Worm (Caenorhabditis elegans): Measurements from ENCODE around the gene ech-4.

ech-4 gene

ce11 chrII:10808708-10809343, 12.0 kb upstream of the ech-4 start, which contains the start of gene R06F6.14:
Gene R06F6.14 (plus strand): TSS chrII:10809293.
- TF ChIP-seq W03F9.2 (tag; optimal IDR thresholded peaks at IDR 0.05) = no peak
- TF ChIP-seq dao-5 (tag; optimal IDR thresholded peaks at IDR 0.05) = no peak
- no peak for TF ChIP-seq him-1 (tag; optimal IDR thresholded peaks at IDR 0.05)

DNA sequence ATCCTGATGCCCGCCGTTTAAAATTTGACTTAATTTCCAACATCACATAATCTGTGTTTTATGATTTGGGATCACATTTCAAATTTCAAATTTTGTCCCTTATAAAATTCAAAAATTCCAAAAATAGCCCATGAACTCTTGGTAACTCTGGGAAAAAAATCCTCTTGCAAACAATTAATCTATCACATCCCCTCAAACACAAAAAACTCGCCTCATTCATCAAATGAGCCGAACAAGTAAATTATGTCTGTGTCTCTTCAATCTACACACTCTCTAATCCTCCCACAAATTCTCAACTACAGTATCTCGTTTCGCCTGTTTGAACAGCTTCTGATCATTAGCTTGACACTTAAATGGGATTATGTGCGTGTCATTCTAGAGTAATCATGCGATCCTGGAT, 10.1 kb upstream of the ech-4 start, which contains the start of gene msrp-7:
TSS of gene msrp-7 (plus strand) at position 301 of the 400 bp plus-strand sequence.
- TF ChIP-seq W03F9.2 (tag; optimal IDR thresholded peaks at IDR 0.05) (no peak), him-1 (tag; optimal IDR thresholded peaks at IDR 0.05) (no peak), dao-5 (tag; optimal IDR thresholded peaks at IDR 0.05) (no peak)

DNA sequence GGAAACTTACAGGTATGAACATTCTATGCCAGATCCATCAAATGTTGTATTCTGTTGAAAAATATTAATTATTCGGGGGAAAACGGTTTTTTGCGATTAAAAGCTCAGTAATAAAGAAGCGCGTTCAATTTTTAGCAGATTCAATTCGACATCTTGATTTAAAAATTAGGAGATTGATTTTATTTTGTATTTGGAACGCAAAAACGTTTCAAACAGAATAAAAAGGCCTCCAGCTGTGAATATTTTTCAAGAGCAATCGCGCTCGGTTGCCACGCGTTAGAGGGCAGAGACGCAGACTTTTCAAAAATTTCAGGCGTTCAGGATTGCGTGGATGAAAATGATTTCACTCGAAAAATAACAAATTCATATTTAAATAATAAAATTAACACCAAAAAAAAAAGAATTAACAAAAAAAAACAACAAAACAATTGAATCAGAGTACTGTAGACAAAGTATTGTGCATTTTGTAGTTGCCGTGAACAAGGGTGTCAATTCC, 855 bp upstream of the ech-4 start, which contains the start of gene R06F6.8:
TSS of gene R06F6.8 (minus strand) at position 51 of the 496 bp plus-strand sequence.
- TF ChIP-seq him-1 (tag; optimal IDR thresholded peaks at IDR 0.05) (no peak), dao-5 (tag; optimal IDR thresholded peaks at IDR 0.05) (no peak), W03F9.2 (tag; optimal IDR thresholded peaks at IDR 0.05) (no peak)

- TF ChIP-seq W03F9.2 (tag; optimal IDR thresholded peaks at IDR 0.05) = peak; percentile 73
- no peak for TF ChIP-seq dao-5 (tag; optimal IDR thresholded peaks at IDR 0.05)
These were observed 3.2 kb downstream of the ech-4 start, which contains the start of the genes R06F6.12 and mix-1 for ce11 chrII:10824046-10824445. Gene R06F6.12 (minus strand): TSS chrII:10824081. Gene mix-1 (plus strand): TSS chrII:10824246.

DNA sequence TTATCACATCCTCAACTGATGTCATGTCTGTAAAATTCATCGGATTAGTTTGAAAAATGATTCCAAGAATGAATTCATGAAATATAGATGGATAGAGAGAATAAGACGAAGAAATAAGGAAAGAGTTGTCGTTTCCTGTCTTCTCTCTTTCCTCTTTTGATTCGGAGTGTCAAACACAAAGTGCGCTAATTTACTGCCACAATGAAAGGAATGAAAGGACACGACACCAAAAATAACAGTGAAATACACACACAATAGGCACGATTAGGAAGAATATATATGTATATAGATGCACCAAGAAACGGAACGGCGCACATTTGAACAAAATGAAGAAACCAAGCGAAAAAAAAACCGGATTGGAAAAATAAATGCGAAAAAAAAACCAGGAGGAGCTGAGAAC, 8.2 kb downstream of the ech-4 start, which contains the start of gene VM106R.1:
TSS of gene VM106R.1 (minus strand) at position 101 of the 400 bp plus-strand sequence.
- TF ChIP-seq dao-5 (tag; optimal IDR thresholded peaks at IDR 0.05) (no peak), W03F9.2 (tag; optimal IDR thresholded peaks at IDR 0.05) (no peak), him-1 (tag; optimal IDR thresholded peaks at IDR 0.05) (no peak)

ce11 chrII:10829572-10829971, 8.7 kb downstream of the ech-4 start:
- no peak for TF ChIP-seq him-1 (tag; optimal IDR thresholded peaks at IDR 0.05)
- no peak for TF ChIP-seq W03F9.2 (tag; optimal IDR thresholded peaks at IDR 0.05)
- TF ChIP-seq dao-5 (tag; optimal IDR thresholded peaks at IDR 0.05) = no peak

DNA sequence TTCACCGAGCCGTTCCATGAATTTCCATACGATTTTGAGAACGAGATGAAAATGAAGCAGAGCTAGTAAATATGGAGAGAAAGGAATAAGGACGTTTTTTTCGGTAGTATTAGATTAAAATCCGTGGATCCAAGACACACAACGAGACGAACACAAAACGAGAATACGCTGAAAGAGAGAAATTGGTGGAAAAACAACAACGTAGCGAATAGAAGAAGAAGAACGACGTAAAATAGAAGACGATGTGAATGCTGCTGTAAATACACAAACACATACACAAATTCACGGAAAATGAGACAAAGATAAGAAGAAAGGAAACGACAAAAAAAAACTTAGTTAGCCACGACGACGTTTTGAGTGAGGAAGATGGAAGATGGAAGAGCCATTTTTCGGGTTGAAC, 13.9 kb downstream of the ech-4 start:
- TF ChIP-seq dao-5 (tag; optimal IDR thresholded peaks at IDR 0.05) (no peak), him-1 (tag; optimal IDR thresholded peaks at IDR 0.05) (no peak)

DNA sequence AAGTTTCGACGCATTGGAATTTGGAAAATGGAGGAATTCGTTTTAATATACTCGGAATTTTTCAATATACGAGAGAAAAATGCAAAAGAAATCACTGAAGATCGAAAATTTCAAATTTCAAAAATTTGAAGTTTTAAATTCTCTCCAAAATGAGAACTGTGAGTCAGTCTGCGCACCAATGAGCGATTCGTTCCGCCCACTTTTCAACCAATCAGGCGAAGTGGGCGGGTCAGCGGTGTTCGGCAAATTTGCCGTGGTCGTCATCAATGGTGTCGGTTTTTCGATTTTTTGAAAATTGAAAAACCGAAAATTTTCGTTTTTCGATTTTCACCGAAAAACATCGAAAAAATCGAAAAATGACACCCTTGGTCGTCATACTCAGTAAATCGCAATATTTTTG, 17.7 kb downstream of the ech-4 start:
- TF ChIP-seq dao-5 (tag; optimal IDR thresholded peaks at IDR 0.05) (no peak), him-1 (tag; optimal IDR thresholded peaks at IDR 0.05) (no peak), W03F9.2 (tag; optimal IDR thresholded peaks at IDR 0.05) (no peak)

DNA sequence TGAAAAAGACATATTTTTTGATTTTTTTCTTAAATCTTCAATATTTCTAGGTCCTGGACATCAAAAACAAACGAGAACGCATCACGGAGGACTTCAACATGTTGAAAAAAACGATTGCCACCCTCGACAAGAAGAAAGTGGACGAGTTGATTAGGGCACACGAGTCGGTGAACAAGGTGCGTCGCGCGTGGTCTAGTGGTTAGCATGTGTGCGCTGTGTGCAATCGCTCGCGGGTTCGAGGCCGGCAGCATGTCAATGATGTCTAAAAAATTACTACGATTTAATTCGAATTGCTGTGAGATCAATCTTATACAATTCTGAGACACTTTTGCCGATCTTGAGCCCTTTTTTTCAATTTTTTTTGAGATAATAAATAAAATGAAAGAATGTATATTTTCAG, 19.2 kb downstream of the ech-4 start:
- TF ChIP-seq W03F9.2 (tag; optimal IDR thresholded peaks at IDR 0.05) = peak; percentile 57
- TF ChIP-seq dao-5 (tag; optimal IDR thresholded peaks at IDR 0.05) = peak; percentile 92
- TF ChIP-seq him-1 (tag; optimal IDR thresholded peaks at IDR 0.05) = peak; percentile 95

DNA sequence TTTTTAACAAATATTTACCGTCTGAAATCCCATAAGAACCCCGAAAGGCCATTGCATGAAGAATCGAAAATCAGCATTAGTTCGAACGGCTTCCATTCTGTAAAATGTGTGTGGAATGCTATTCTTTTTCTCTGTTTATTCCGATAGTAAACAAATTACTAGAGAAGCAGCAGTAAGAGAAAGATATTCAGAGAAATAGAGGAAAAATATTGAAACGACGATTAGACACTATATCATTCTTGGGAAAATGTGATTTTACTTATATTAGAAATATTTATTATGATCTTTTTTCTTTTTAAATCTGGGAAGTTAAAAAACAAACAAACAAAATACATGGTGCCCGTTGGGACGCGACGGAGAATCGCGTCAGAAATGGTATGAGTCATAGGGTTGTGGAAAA, 22.7 kb downstream of the ech-4 start, which contains the start of gene M106.8:
TSS of gene M106.8 (minus strand) at position 101 of the 400 bp plus-strand sequence.
- TF ChIP-seq him-1 (tag; optimal IDR thresholded peaks at IDR 0.05) (no peak), dao-5 (tag; optimal IDR thresholded peaks at IDR 0.05) (no peak), W03F9.2 (tag; optimal IDR thresholded peaks at IDR 0.05) (no peak)

DNA sequence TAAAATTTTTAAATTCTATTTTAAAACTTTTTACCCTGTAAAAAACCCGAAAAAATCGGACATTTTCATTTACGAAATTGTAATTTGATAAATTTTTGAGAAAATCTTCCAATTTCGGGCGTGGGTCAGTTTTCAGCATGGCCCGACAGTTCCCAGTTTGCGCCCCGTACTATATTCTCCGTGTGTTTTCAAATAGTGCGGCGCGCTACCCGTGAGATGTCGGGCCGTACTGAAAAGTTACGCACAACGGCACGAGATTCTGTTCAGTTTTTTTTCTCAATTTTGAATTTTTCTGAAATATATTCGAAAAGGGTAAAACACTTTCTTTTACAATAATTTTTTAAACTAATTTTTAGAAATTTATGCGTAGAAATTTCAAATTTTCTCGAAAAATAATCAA, 26.2 kb downstream of the ech-4 start:
- no peak for TF ChIP-seq dao-5 (tag; optimal IDR thresholded peaks at IDR 0.05)
- no peak for TF ChIP-seq W03F9.2 (tag; optimal IDR thresholded peaks at IDR 0.05)
- no peak for TF ChIP-seq him-1 (tag; optimal IDR thresholded peaks at IDR 0.05)

- TF ChIP-seq dao-5 (tag; optimal IDR thresholded peaks at IDR 0.05) (no peak), him-1 (tag; optimal IDR thresholded peaks at IDR 0.05) (no peak), W03F9.2 (tag; optimal IDR thresholded peaks at IDR 0.05) (no peak)
These were observed 29.1 kb downstream of the ech-4 start, which contains the start of gene M106.2 for ce11 chrII:10849903-10850302. Gene M106.2 (minus strand): TSS chrII:10850003.

DNA sequence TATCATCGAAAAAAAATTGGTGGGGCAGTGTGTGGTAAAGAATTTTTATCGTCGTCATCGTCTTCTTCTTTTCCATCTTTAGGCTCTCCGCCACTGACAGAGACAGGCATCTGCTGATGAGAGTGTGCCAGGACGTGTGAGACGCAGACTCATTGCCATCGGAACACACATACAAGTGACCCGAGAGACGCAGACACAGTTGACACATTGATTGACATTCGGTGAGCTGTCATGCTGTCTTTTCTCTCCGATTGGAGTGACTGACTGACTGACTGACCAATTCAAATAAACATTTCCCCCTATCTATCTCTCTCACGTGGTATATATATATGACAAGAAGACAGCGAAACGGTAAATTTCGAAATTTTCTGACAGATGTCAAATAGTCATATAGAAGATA, 30.3 kb downstream of the ech-4 start:
- TF ChIP-seq dao-5 (tag; optimal IDR thresholded peaks at IDR 0.05) = no peak
- no peak for TF ChIP-seq him-1 (tag; optimal IDR thresholded peaks at IDR 0.05)
- TF ChIP-seq W03F9.2 (tag; optimal IDR thresholded peaks at IDR 0.05) = no peak

DNA sequence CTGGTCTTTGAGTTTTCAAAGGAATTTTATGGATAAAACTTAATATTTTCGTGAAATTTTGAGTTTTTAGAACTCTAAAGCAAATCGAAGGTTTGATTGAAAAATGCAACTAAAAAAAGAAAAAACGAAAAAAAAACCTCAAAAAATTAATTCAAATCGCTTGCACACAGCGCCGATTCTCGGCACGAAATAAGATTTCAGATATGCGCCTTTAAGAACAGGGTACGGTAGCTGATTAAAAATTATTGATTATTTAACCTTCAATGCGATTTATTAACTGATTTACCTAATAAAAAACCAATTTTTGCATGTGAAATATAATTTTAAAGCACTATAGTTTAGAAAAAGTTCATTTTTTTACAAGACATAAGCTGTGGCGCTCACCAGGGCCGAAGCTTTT, 32.0 kb downstream of the ech-4 start:
- TF ChIP-seq him-1 (tag; optimal IDR thresholded peaks at IDR 0.05) (no peak), W03F9.2 (tag; optimal IDR thresholded peaks at IDR 0.05) (no peak), dao-5 (tag; optimal IDR thresholded peaks at IDR 0.05) (no peak)
